Worm (Caenorhabditis elegans) whole organism, early embryonic: Measurements from ENCODE around the gene faah-2.

ENCODE experiments used
- F13C5.2 ChIP-seq: sonication (generic microtip); optimal IDR thresholded peaks from 2 replicates; lab custom pipeline; 2017; ENCODE audit warnings: mild to moderate bottlenecking, missing genetic modification characterization, inconsistent platforms, missing compliant biosample characterization
- aly-1 ChIP-seq: sonication (generic microtip); optimal IDR thresholded peaks from 2 replicates; lab custom pipeline; 2016; ENCODE audit warnings: missing genetic modification characterization, missing compliant biosample characterization
- ama-1 ChIP-seq: fragments of 150-350 bp; optimal IDR thresholded peaks from 2 replicates; lab custom pipeline; 2014
- ceh-36 ChIP-seq: sonication (generic microtip); optimal IDR thresholded peaks from 2 replicates; lab custom pipeline; 2016; ENCODE audit warnings: missing genetic modification characterization, inconsistent platforms, missing compliant biosample characterization
- sea-1 ChIP-seq: fragments of 200-800 bp; sonication (Bioruptor generic); conservative IDR thresholded peaks from 2 replicates; pipeline ENCODE4 v1.3.6; 2022; ENCODE audit warnings: missing genetic modification characterization, missing compliant biosample characterization

DNA sequence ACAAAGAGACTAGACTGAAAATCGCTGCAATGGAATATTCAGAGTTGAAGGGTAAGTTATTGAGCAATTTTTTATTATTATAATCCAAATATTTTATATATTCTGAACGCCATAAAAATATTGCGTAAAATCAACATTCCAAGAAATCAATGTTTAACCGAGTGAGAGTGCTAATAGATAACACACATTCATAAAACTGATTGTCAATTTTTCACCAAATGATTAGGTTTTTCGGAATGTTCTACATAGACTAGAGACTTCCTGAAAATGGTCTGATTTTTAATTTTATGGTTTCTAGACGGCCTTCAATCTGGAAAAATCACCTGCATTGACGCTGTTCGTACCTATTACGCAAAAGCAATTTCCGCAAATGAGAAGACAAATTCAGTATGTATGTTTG is 443 bp downstream of the faah-2 start:
- TF ChIP-seq ama-1 (lab: Kevin White, UChicago) (no peak), ceh-36 (tag; lab: Kevin White, UChicago) (no peak), F13C5.2 (tag; lab: Kevin White, UChicago) (no peak), sea-1 (GFP tag; lab: Robert Waterston, UW) (no peak), aly-1 (no peak)
